Worm (Caenorhabditis elegans) whole organism, L4/young adult: ENCODE measurements around the gene nhr-193.
"Not testable (repeated sequence)": the region's sequence is repeated elsewhere in the genome, so short reads cannot be mapped to it uniquely, and the experiment has no call there.

ENCODE experiments used
- W03F9.2 ChIP-seq: fragments of 150-350 bp; optimal IDR thresholded peaks from 2 replicates; lab custom pipeline; 2014; ENCODE audit warnings: missing biosample characterization, missing genetic modification characterization
- dao-5 ChIP-seq: sonication (generic microtip); optimal IDR thresholded peaks from 2 replicates; lab custom pipeline; 2016; ENCODE audit warnings: missing genotype, missing genetic modification characterization, moderate library complexity, missing compliant biosample characterization
- him-1 ChIP-seq: sonication (generic microtip); optimal IDR thresholded peaks from 2 replicates; lab custom pipeline; 2016; ENCODE audit warnings: missing genotype, missing genetic modification reagents, missing genetic modification characterization, missing compliant biosample characterization

Gene nhr-193

ce11 chrV:16374676-16375075, 32.6 kb downstream of the nhr-193 start, which contains the start of gene srv-34:
srv-34 (minus strand) TSS chrV:16374776.
- TF ChIP-seq him-1 (tag; lab: Kevin White, UChicago) (no peak), W03F9.2 (no peak), dao-5 (tag; lab: Kevin White, UChicago) (no peak)

ce11 chrV:16376430-16376948, 34.4 kb downstream of the nhr-193 start:
- TF ChIP-seq him-1 (tag; lab: Kevin White, UChicago) (no peak), dao-5 (tag; lab: Kevin White, UChicago) (no peak), W03F9.2 (no peak)

ce11 chrV:16377188-16377587, 35.1 kb downstream of the nhr-193 start:
- TF ChIP-seq W03F9.2: no peak
- TF ChIP-seq dao-5 (tag; lab: Kevin White, UChicago): no peak
- no peak for TF ChIP-seq him-1 (tag; lab: Kevin White, UChicago)

ce11 chrV:16377849-16378248, 35.7 kb downstream of the nhr-193 start, which contains the start of gene F13A7.1:
F13A7.1 (minus strand) TSS chrV:16377949.
- TF ChIP-seq dao-5 (tag; lab: Kevin White, UChicago) (no peak), him-1 (tag; lab: Kevin White, UChicago) (no peak), W03F9.2 (no peak)

- TF ChIP-seq him-1 (tag; lab: Kevin White, UChicago): no peak
- TF ChIP-seq dao-5 (tag; lab: Kevin White, UChicago): no peak
- TF ChIP-seq W03F9.2: no peak
Observed at ce11 chrV:16382949-16383348, 40.8 kb downstream of the nhr-193 start.

ce11 chrV:16383729-16384128, 41.6 kb downstream of the nhr-193 start, which contains the start of gene F13A7.7:
F13A7.7 (minus strand) TSS chrV:16383829.
- TF ChIP-seq W03F9.2; dao-5 (tag; lab: Kevin White, UChicago); him-1 (tag; lab: Kevin White, UChicago): not testable (repeated sequence)

- TF ChIP-seq dao-5 (tag; lab: Kevin White, UChicago) (no peak), W03F9.2 (no peak), him-1 (tag; lab: Kevin White, UChicago) (no peak)
Observed at ce11 chrV:16388268-16388667, 46.2 kb downstream of the nhr-193 start, which contains the start of gene sri-65. sri-65 (minus strand) TSS chrV:16388368.

ce11 chrV:16390655-16391054, 48.5 kb downstream of the nhr-193 start, which contains the start of gene gst-44:
gst-44 (plus strand) TSS chrV:16390891.
- TF ChIP-seq W03F9.2 (no peak), him-1 (tag; lab: Kevin White, UChicago) (no peak), dao-5 (tag; lab: Kevin White, UChicago) (no peak)

- TF ChIP-seq him-1 (tag; lab: Kevin White, UChicago) (no peak), W03F9.2 (no peak), dao-5 (tag; lab: Kevin White, UChicago) (no peak)
Observed at ce11 chrV:16393728-16394127, 51.6 kb downstream of the nhr-193 start, which contains the start of gene srd-63. srd-63 (minus strand) TSS chrV:16393828.
